Fruit fly (Drosophila melanogaster) whole organism, embryonic: ENCODE data around the gene lectin-29Ca.

ENCODE experiments used
- Bteb2 ChIP-seq: fragments of 200-800 bp; sonication (Bioruptor generic); optimal IDR thresholded peaks from 2 replicates; lab custom pipeline; 2016; ENCODE audit warnings: missing biosample characterization, missing genetic modification characterization
- CG10321 ChIP-seq: fragments of 200-800 bp; sonication (Bioruptor generic); IDR thresholded peaks from 2 replicates; pipeline ENCODE4 v1.3.6; 2022; ENCODE audit warnings: missing biosample characterization, missing genetic modification characterization
- CG10654 ChIP-seq: fragments of 200-800 bp; sonication (Bioruptor generic); optimal IDR thresholded peaks from 2 replicates; lab custom pipeline; 2016; ENCODE audit warnings: missing biosample characterization, missing genetic modification characterization
- CG1233 ChIP-seq: fragments of 200-800 bp; sonication (Bioruptor generic); optimal IDR thresholded peaks from 4 replicates; lab custom pipeline; 2018; ENCODE audit warnings: missing biosample characterization, mild to moderate bottlenecking, missing genetic modification characterization
- CG12744 ChIP-seq: fragments of 200-800 bp; sonication (Bioruptor generic); optimal IDR thresholded peaks from 2 replicates; lab custom pipeline; 2016; ENCODE audit warnings: missing biosample characterization, missing genetic modification characterization
- CG12942 ChIP-seq: fragments of 200-800 bp; sonication (Bioruptor generic); optimal IDR thresholded peaks from 3 replicates; lab custom pipeline; 2016; ENCODE audit warnings: missing biosample characterization, missing genetic modification characterization
- CG13123 ChIP-seq: fragments of 200-800 bp; sonication (Bioruptor generic); optimal IDR thresholded peaks from 2 replicates; lab custom pipeline; 2016; ENCODE audit warnings: missing biosample characterization, missing genetic modification characterization
- CG14014 ChIP-seq: fragments of 200-800 bp; sonication (Bioruptor generic); IDR thresholded peaks from 2 replicates; pipeline ENCODE4 v1.3.6; 2022; ENCODE audit warnings: missing biosample characterization, missing genetic modification characterization
- CG15073 ChIP-seq: fragments of 200-800 bp; sonication (Bioruptor generic); optimal IDR thresholded peaks from 2 replicates; lab custom pipeline; 2016; ENCODE audit warnings: missing biosample characterization, missing genetic modification characterization
- CG16813 ChIP-seq: fragments of 200-800 bp; sonication (Bioruptor generic); IDR thresholded peaks from 3 replicates; pipeline ENCODE4 v1.3.6; 2022; ENCODE audit warnings: missing biosample characterization, missing genetic modification characterization; ENCODE audit not compliant: partially characterized antibody
- CG16863 ChIP-seq: fragments of 200-800 bp; sonication (Bioruptor generic); optimal IDR thresholded peaks from 3 replicates; lab custom pipeline; 2016; ENCODE audit warnings: missing biosample characterization, missing genetic modification characterization
- CG17568 ChIP-seq: fragments of 200-800 bp; sonication (Bioruptor generic); optimal IDR thresholded peaks from 2 replicates; lab custom pipeline; 2018; ENCODE audit warnings: missing biosample characterization, mild to moderate bottlenecking, missing genetic modification characterization, moderate library complexity
- CG18476 ChIP-seq: fragments of 200-800 bp; sonication (Bioruptor generic); optimal IDR thresholded peaks from 2 replicates; lab custom pipeline; 2016; ENCODE audit warnings: missing biosample characterization, mild to moderate bottlenecking, missing genetic modification characterization
- CG2120 ChIP-seq: fragments of 200-800 bp; sonication (Bioruptor generic); optimal IDR thresholded peaks from 3 replicates; lab custom pipeline; 2016; ENCODE audit warnings: missing biosample characterization, missing genetic modification characterization
- CG3281 ChIP-seq: fragments of 200-800 bp; sonication (Bioruptor generic); optimal IDR thresholded peaks from 3 replicates; lab custom pipeline; 2017; ENCODE audit warnings: missing biosample characterization, mild to moderate bottlenecking, missing genetic modification characterization
- CG33557 ChIP-seq: fragments of 200-800 bp; sonication (Bioruptor generic); optimal IDR thresholded peaks from 2 replicates; lab custom pipeline; 2019; ENCODE audit warnings: missing biosample characterization, mild to moderate bottlenecking, missing genetic modification characterization, moderate library complexity
- CG4360 ChIP-seq: fragments of 200-800 bp; sonication (Bioruptor generic); IDR thresholded peaks from 2 replicates; pipeline ENCODE4 v1.3.6; 2022; ENCODE audit warnings: missing biosample characterization, missing genetic modification characterization
- CG4424 ChIP-seq: fragments of 200-800 bp; sonication (Bioruptor generic); optimal IDR thresholded peaks from 3 replicates; lab custom pipeline; 2016; ENCODE audit warnings: missing biosample characterization, missing genetic modification characterization
- CG4617 ChIP-seq: fragments of 200-800 bp; sonication (Bioruptor generic); optimal IDR thresholded peaks from 3 replicates; lab custom pipeline; 2016; ENCODE audit warnings: missing biosample characterization, missing genetic modification characterization, borderline replicate concordance
- CG5953 ChIP-seq: fragments of 200-800 bp; sonication (Bioruptor generic); IDR thresholded peaks from 2 replicates; pipeline ENCODE4 v1.3.6; 2022; ENCODE audit warnings: missing biosample characterization, missing genetic modification characterization
- CG6272 ChIP-seq: fragments of 200-800 bp; sonication (Bioruptor generic); IDR thresholded peaks from 2 replicates; pipeline ENCODE4 v1.3.6; 2022; ENCODE audit warnings: missing biosample characterization, missing genetic modification characterization
- CG7556 ChIP-seq: fragments of 200-800 bp; sonication (Bioruptor generic); optimal IDR thresholded peaks from 2 replicates; lab custom pipeline; 2017; ENCODE audit warnings: missing biosample characterization, mild to moderate bottlenecking, missing genetic modification characterization
- CG8944 ChIP-seq: fragments of 200-800 bp; sonication (Bioruptor generic); optimal IDR thresholded peaks from 3 replicates; lab custom pipeline; 2016; ENCODE audit warnings: missing biosample characterization, missing genetic modification characterization
- Doc3 ChIP-seq: fragments of 200-800 bp; sonication (Bioruptor generic); IDR thresholded peaks from 3 replicates; pipeline ENCODE4 v1.3.6; 2022; ENCODE audit warnings: missing biosample characterization, missing genetic modification characterization; ENCODE audit not compliant: partially characterized antibody
- Eip74EF ChIP-seq, 2 experiments: fragments of 200-800 bp in 1 of 2; fragments of >200 bp in 1 of 2; sonication (Bioruptor generic) in 1 of 2; optimal IDR thresholded peaks; 2 replicates each; lab custom pipeline; 2017 to 2019; ENCODE audit warnings: missing biosample characterization in 2 of 2, missing genetic modification characterization in 2 of 2, mild to moderate bottlenecking in 1 of 2, moderate library complexity in 1 of 2
- GATAe ChIP-seq: fragments of 200-800 bp; sonication (Bioruptor generic); conservative IDR thresholded peaks from 2 replicates; pipeline ENCODE4 v1.3.6; 2022; ENCODE audit warnings: missing biosample characterization, missing genetic modification characterization
- HmgZ ChIP-seq: fragments of 200-800 bp; sonication (Bioruptor generic); optimal IDR thresholded peaks from 2 replicates; lab custom pipeline; 2018; ENCODE audit warnings: missing biosample characterization, mild to moderate bottlenecking, missing genetic modification characterization
- Hr51 ChIP-seq, 2 experiments: fragments of 200-800 bp; sonication (Bioruptor generic); optimal IDR thresholded peaks; 2 replicates in 1 of 2; 3 replicates in 1 of 2; lab custom pipeline; 2016 to 2018; ENCODE audit warnings: missing biosample characterization in 2 of 2, missing genetic modification characterization in 2 of 2, mild to moderate bottlenecking in 1 of 2, moderate library complexity in 1 of 2
- Jarid2 ChIP-seq: fragments of 200-800 bp; sonication (Bioruptor generic); optimal IDR thresholded peaks from 3 replicates; lab custom pipeline; 2017; ENCODE audit warnings: mild to moderate bottlenecking, missing biosample characterization, missing genetic modification reagents, missing genetic modification characterization
- Neu2 ChIP-seq: fragments of 200-800 bp; sonication (Bioruptor generic); optimal IDR thresholded peaks from 3 replicates; lab custom pipeline; 2016; ENCODE audit warnings: missing biosample characterization, missing genetic modification characterization, borderline replicate concordance
- Nf-YB ChIP-seq: fragments of 200-800 bp; sonication (Bioruptor generic); optimal IDR thresholded peaks from 3 replicates; lab custom pipeline; 2019; ENCODE audit warnings: missing biosample characterization, mild to moderate bottlenecking, missing genetic modification characterization, moderate library complexity
- Oli ChIP-seq: fragments of 200-800 bp; sonication (Bioruptor generic); optimal IDR thresholded peaks from 2 replicates; lab custom pipeline; 2018; ENCODE audit warnings: missing biosample characterization, mild to moderate bottlenecking, missing genetic modification characterization, moderate library complexity
- Sin3A ChIP-seq: fragments of >200 bp; optimal IDR thresholded peaks from 2 replicates; lab custom pipeline; 2018
- Tbp ChIP-seq: fragments of >200 bp; optimal IDR thresholded peaks from 2 replicates; lab custom pipeline; 2018; ENCODE audit warnings: missing biosample characterization, missing genetic modification characterization
- YL-1 ChIP-seq: fragments of 200-800 bp; sonication (Bioruptor generic); optimal IDR thresholded peaks from 3 replicates; lab custom pipeline; 2017; ENCODE audit warnings: missing biosample characterization, mild to moderate bottlenecking, missing genetic modification characterization
- bcd ChIP-seq: fragments of 200-800 bp; sonication (Bioruptor generic); optimal IDR thresholded peaks from 2 replicates; lab custom pipeline; 2017; ENCODE audit warnings: missing biosample characterization, mild to moderate bottlenecking, missing genetic modification characterization
- br ChIP-seq: fragments of >200 bp; optimal IDR thresholded peaks from 2 replicates; lab custom pipeline; 2017
- cg ChIP-seq: fragments of 200-800 bp; sonication (Bioruptor generic); optimal IDR thresholded peaks from 3 replicates; lab custom pipeline; 2019; ENCODE audit warnings: missing biosample characterization, mild to moderate bottlenecking, missing genetic modification characterization, moderate library complexity
- fd3F ChIP-seq: fragments of 200-800 bp; sonication (Bioruptor generic); optimal IDR thresholded peaks from 2 replicates; lab custom pipeline; 2018; ENCODE audit warnings: missing biosample characterization, mild to moderate bottlenecking, missing genetic modification characterization, moderate library complexity
- ham ChIP-seq: fragments of 200-800 bp; sonication (Bioruptor generic); IDR thresholded peaks from 2 replicates; pipeline ENCODE4 v1.3.6; 2022; ENCODE audit warnings: missing biosample characterization, missing genetic modification characterization
- kni ChIP-seq: fragments of 200-800 bp; sonication (Bioruptor generic); optimal IDR thresholded peaks from 3 replicates; lab custom pipeline; 2017; ENCODE audit warnings: mild to moderate bottlenecking, missing biosample characterization, missing genetic modification reagents, missing genetic modification characterization
- otp ChIP-seq: fragments of 200-800 bp; sonication (Bioruptor generic); IDR thresholded peaks from 3 replicates; pipeline ENCODE4, ENCODE4 v1.3.6; 2022; ENCODE audit warnings: missing biosample characterization, missing genetic modification characterization
- pnt ChIP-seq: fragments of 200-800 bp; sonication (Bioruptor generic); optimal IDR thresholded peaks from 3 replicates; lab custom pipeline; 2016; ENCODE audit warnings: missing biosample characterization, missing genetic modification characterization
- salm ChIP-seq: fragments of 200-800 bp; sonication (Bioruptor generic); optimal IDR thresholded peaks from 2 replicates; lab custom pipeline; 2018; ENCODE audit warnings: missing biosample characterization, mild to moderate bottlenecking, missing genetic modification characterization
- sens-2 ChIP-seq: fragments of 200-800 bp; sonication (Bioruptor generic); IDR thresholded peaks from 2 replicates; pipeline ENCODE4 v1.3.6; 2022; ENCODE audit warnings: missing biosample characterization, missing genetic modification characterization
- so ChIP-seq: fragments of 200-800 bp; sonication (Bioruptor generic); IDR thresholded peaks from 3 replicates; pipeline ENCODE4 v1.3.6; 2022; ENCODE audit warnings: missing biosample characterization, missing genetic modification characterization
- sqz ChIP-seq: fragments of 200-800 bp; sonication (Bioruptor generic); optimal IDR thresholded peaks from 3 replicates; lab custom pipeline; 2018; ENCODE audit warnings: missing biosample characterization, mild to moderate bottlenecking, missing genetic modification characterization
- tx ChIP-seq: fragments of 200-800 bp; sonication (Bioruptor generic); optimal IDR thresholded peaks from 2 replicates; lab custom pipeline; 2016; ENCODE audit warnings: missing biosample characterization, missing genetic modification characterization
- wdn ChIP-seq: fragments of 200-800 bp; sonication (Bioruptor generic); IDR thresholded peaks from 2 replicates; pipeline ENCODE4 v1.3.6; 2022; ENCODE audit warnings: missing biosample characterization, missing genetic modification characterization
- yki ChIP-seq: fragments of >200 bp; optimal IDR thresholded peaks from 3 replicates; lab custom pipeline; 2018
- zfh2 ChIP-seq: fragments of 200-800 bp; sonication (Bioruptor generic); optimal IDR thresholded peaks from 2 replicates; lab custom pipeline; 2016; ENCODE audit warnings: missing biosample characterization, missing genetic modification characterization

Gene lectin-29Ca

dm6 chr2L:8350560-8351171, 43.4 kb downstream of the lectin-29Ca start (continued):
- TF ChIP-seq Tbp (GFP tag; lab: Kevin White, UChicago), result no peak
- no peak for TF ChIP-seq yki (lab: Kevin White, UChicago)
- TF ChIP-seq sqz (GFP tag; lab: Kevin White, UChicago), result no peak
- TF ChIP-seq Neu2 (GFP tag; lab: Kevin White, UChicago), result no peak
- TF ChIP-seq salm, result peak; percentile 39
- no peak for TF ChIP-seq kni (GFP tag; lab: Kevin White, UChicago)
- TF ChIP-seq CG16813 (GFP tag; lab: Robert Waterston, UW), result no peak
- peak; percentile 19 for TF ChIP-seq Jarid2 (GFP tag; lab: Kevin White, UChicago)
- TF ChIP-seq so (GFP tag; lab: Robert Waterston, UW), result 0 out of 3 replicates have a peak, but pooled peaks have one; percentile 36
- no peak for TF ChIP-seq GATAe (GFP tag; lab: Robert Waterston, UW)
- TF ChIP-seq CG5953 (GFP tag; lab: Robert Waterston, UW), result no peak
- TF ChIP-seq Nf-YB (GFP tag; lab: Kevin White, UChicago), result peak; percentile 3
- peak; percentile 28 for TF ChIP-seq fd3F (GFP tag; lab: Kevin White, UChicago)
- peak; percentile 52; the same call in 1 of the 2 replicates for TF ChIP-seq CG14014 (GFP tag; lab: Robert Waterston, UW)
- no peak for TF ChIP-seq CG4424 (GFP tag; lab: Kevin White, UChicago)
- TF ChIP-seq CG4360 (GFP tag; lab: Robert Waterston, UW), result no peak
- TF ChIP-seq CG13123 (GFP tag; lab: Kevin White, UChicago), result no peak
- TF ChIP-seq CG3281 (GFP tag; lab: Kevin White, UChicago), result peak; percentile 60
- peak; percentile 65 for TF ChIP-seq HmgZ (tag; lab: Kevin White, UChicago)
- TF ChIP-seq sens-2, result no peak
- TF ChIP-seq wdn (GFP tag; lab: Robert Waterston, UW), result no peak
- TF ChIP-seq CG6272 (GFP tag; lab: Robert Waterston, UW), result no peak
- no peak for TF ChIP-seq CG15073 (GFP tag; lab: Kevin White, UChicago)
- no peak for TF ChIP-seq Sin3A (lab: Kevin White, UChicago)
- 0 out of 3 replicates have a peak, but pooled peaks have one; percentile 26 for TF ChIP-seq otp (GFP tag; lab: Robert Waterston, UW)
- TF ChIP-seq CG16863 (GFP tag; lab: Kevin White, UChicago), result peak; percentile 10
- TF ChIP-seq Hr51 (GFP tag; optimal IDR thresholded peaks at IDR 0.05; lab: Kevin White, UChicago), result peak in 1 of 2 experiments; percentile 26
- TF ChIP-seq pnt, result no peak
- no peak for TF ChIP-seq CG7556 (GFP tag; lab: Kevin White, UChicago)
- peak; percentile 8 for TF ChIP-seq Oli (tag; lab: Kevin White, UChicago)
- no peak for TF ChIP-seq br (lab: Kevin White, UChicago)
- no peak for TF ChIP-seq zfh2 (GFP tag; lab: Kevin White, UChicago)
- peak in 1 of 2 experiments; percentile 23 for TF ChIP-seq Eip74EF (GFP tag; optimal IDR thresholded peaks at IDR 0.05; lab: Kevin White, UChicago)
- no peak for TF ChIP-seq CG10321 (GFP tag; lab: Robert Waterston, UW)
- TF ChIP-seq YL-1 (GFP tag; lab: Kevin White, UChicago), result peak; percentile 17
- peak; percentile 52 for TF ChIP-seq CG12744 (GFP tag; lab: Kevin White, UChicago)
- TF ChIP-seq Doc3, result no peak
- TF ChIP-seq CG33557, result no peak
- peak; percentile 30 for TF ChIP-seq Bteb2
- TF ChIP-seq bcd, result no peak
- TF ChIP-seq CG12942 (GFP tag; lab: Kevin White, UChicago), result no peak
- peak; percentile 44 for TF ChIP-seq CG1233 (GFP tag; lab: Kevin White, UChicago)
- no peak for TF ChIP-seq CG8944 (GFP tag; lab: Kevin White, UChicago)
- no peak for TF ChIP-seq CG18476 (GFP tag; lab: Kevin White, UChicago)
- no peak for TF ChIP-seq ham (GFP tag; lab: Robert Waterston, UW)
- no peak for TF ChIP-seq cg
- no peak for TF ChIP-seq tx (GFP tag; lab: Kevin White, UChicago)
- no peak for TF ChIP-seq CG10654 (GFP tag; lab: Kevin White, UChicago)
- peak; percentile 36 for TF ChIP-seq CG2120 (GFP tag; lab: Kevin White, UChicago)
- no peak for TF ChIP-seq CG4617 (GFP tag; lab: Kevin White, UChicago)
- peak; percentile 54 for TF ChIP-seq CG17568 (GFP tag; lab: Kevin White, UChicago)
